Worm (Caenorhabditis elegans) whole organism, mixed stage, embryonic: ENCODE measurements around the gene W10G11.2.

ENCODE experiments used
- blmp-1 ChIP-seq: fragments of 150-350 bp; optimal IDR thresholded peaks from 2 replicates; lab custom pipeline; 2014; ENCODE audit warnings: missing biosample characterization, missing genetic modification characterization
- elt-3 ChIP-seq: fragments of 150-350 bp; optimal IDR thresholded peaks from 2 replicates; lab custom pipeline; 2014; ENCODE audit warnings: missing biosample characterization, missing genetic modification characterization
- nhr-237 ChIP-seq: fragments of 150-350 bp; optimal IDR thresholded peaks from 2 replicates; lab custom pipeline; 2014; ENCODE audit warnings: missing biosample characterization, missing genetic modification characterization
- snpc-4 ChIP-seq: fragments of 150-350 bp; optimal IDR thresholded peaks from 2 replicates; lab custom pipeline; 2014; ENCODE audit warnings: missing biosample characterization, missing genetic modification characterization
- unc-39 ChIP-seq: fragments of 150-350 bp; optimal IDR thresholded peaks from 2 replicates; lab custom pipeline; 2014; ENCODE audit warnings: missing biosample characterization, missing genetic modification characterization

DNA sequence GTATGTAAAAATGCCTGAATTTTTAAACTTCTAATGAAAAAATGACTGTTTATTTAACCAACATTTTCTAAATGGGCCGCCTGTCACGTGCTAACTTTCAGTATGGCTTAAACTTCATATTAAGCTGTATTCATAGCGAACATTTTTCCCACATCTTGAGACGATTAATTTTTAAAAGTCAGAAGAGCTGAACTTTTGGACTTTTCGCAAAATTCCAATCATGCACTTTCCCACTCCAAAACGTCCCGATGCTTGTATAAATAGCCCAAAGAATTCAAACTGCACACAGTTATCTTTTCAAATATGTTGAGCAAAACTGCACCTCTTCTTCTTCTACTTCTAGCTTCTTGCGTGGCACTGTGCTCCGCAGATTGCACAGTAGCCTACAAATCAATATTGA is 15.3 kb upstream of the W10G11.2 start, which contains the start of gene clec-132:
- TF ChIP-seq blmp-1 (tag; lab: Kevin White, UChicago) (no peak), elt-3 (tag; lab: Kevin White, UChicago) (no peak), snpc-4 (tag; lab: Kevin White, UChicago) (no peak), nhr-237 (tag; lab: Kevin White, UChicago) (no peak), unc-39 (tag; lab: Kevin White, UChicago) (no peak)
